Worm (Caenorhabditis elegans): Measurements from ENCODE around the gene aagr-2.

DNA sequence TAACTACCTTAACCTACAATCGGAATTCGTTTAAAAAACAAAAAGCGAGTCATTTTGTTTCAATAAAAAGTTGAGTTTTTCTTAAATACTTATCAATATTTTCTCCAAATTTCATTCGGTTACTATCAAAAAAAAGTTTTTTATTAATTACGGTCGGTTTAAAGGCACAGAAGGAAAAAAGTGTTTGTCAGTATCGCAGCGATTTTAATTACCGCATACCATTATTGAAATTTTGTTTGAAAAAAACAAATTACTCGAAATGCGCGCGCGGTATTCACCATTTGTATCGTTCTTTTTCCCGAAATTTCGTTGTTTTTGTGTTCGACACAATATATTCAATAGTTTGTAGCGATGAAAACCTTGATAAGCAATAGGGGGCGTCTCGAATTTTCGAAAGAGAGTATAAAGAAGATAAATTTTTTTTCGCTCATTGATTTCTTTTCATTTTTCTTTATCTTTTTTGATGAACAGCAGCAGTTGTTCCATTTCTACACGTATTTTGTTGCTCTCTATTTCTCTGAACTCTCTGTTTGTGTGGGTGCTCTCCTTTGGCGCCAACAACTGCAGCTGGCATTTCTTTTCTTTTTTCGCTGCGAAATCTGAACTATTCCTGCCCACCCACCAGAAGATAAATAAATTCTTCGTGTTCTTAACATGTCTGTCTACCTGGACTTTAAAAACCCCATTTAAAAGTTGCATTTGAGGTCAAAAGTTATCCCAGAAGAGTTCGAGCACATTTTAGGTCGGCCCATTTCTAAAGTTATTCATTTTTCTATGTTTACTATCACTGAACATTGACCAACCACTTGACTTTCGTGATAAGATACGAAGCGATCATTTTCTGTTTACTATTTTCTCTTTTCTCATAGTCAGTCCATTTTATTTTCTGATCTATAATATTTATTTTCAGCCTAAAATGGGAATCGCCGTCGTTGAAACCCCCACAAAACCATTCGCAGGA is 36.2 kb downstream of the aagr-2 start, which contains the start of gene pgm-1:
- TF ChIP-seq ztf-29 (GFP tag; IDR thresholded peaks at IDR 0.05) = no peak
- TF ChIP-seq flt-1 (GFP tag; IDR thresholded peaks at IDR 0.05) = no peak
- no peak for TF ChIP-seq klf-2 (GFP tag; conservative IDR thresholded peaks at IDR 0.05)
- no peak for TF ChIP-seq cog-1 (tag; optimal IDR thresholded peaks at IDR 0.05)
- TF ChIP-seq tab-1 (GFP tag; IDR thresholded peaks at IDR 0.05) = no peak
- TF ChIP-seq med-1 (GFP tag; optimal IDR thresholded peaks at IDR 0.05; ENCODE audit: insufficient read depth) = no peak
- no peak for TF ChIP-seq ztf-23 (GFP tag; IDR thresholded peaks at IDR 0.05)

Data from whole organism, midembryonic.